Worm (Caenorhabditis elegans): Measurements from ENCODE around the gene acer-1.

DNA sequence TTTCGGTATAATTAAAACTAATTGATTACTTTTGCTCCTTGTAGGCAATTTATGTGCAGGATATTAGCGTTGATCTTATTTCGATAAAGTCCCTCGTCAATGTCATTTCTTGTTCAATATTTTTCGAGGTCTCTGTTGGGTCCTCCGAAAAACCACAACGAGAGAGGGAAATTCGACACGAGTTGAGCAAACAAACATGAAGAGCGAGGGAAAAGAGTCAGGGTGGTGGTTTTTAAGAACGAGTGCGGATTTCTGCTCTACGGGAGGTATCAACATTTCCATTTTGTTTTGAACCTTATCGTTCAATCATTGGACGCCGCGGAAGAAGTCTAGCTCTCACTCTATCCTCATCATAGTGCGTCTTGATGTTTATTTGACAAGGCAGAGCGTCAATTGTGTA, 44.5 kb upstream of the acer-1 start:
- TF ChIP-seq T22C8.4 (GFP tag; IDR thresholded peaks at IDR 0.05) (no peak; the same call in 1 of the 2 replicates), flt-1 (GFP tag; IDR thresholded peaks at IDR 0.05) (no peak), ref-1 (GFP tag; conservative IDR thresholded peaks at IDR 0.05) (no peak), ztf-23 (GFP tag; IDR thresholded peaks at IDR 0.05) (no peak)

Data from whole organism, midembryonic.